Fruit fly (Drosophila melanogaster): Measurements from ENCODE around the gene Rsf1.
A peak's percentile ranks its signal among the peaks of the same experiment; 100 is the strongest.

Rsf1 gene

dm6 chr2L:10249655-10250202 lies 13.6 kb downstream of the Rsf1 start (continued):
- TF ChIP-seq MTF-1 (GFP tag; optimal IDR thresholded peaks at IDR 0.05; ENCODE audit: borderline replicate concordance) (no peak), grn (GFP tag; optimal IDR thresholded peaks at IDR 0.05) (peak; percentile 20), Awh (GFP tag; IDR thresholded peaks at IDR 0.05) (no peak; the same call in 1 of the 2 replicates), lola (GFP tag; optimal IDR thresholded peaks at IDR 0.05) (peak in 1 of 3 experiments; percentile 51), cato (GFP tag; optimal IDR thresholded peaks at IDR 0.05; ENCODE audit: borderline replicate concordance) (no peak), CG11695 (GFP tag; IDR thresholded peaks at IDR 0.05) (peak; percentile 55; the same call in 1 of the 3 replicates), CG3847 (GFP tag; IDR thresholded peaks at IDR 0.05) (no peak), CG12071 (GFP tag; optimal IDR thresholded peaks at IDR 0.05) (no peak), Stat92E (GFP tag; optimal IDR thresholded peaks at IDR 0.05) (no peak), CG31365 (tag; optimal IDR thresholded peaks at IDR 0.05) (no peak), hkb (optimal IDR thresholded peaks at IDR 0.05) (no peak), hkb (GFP tag; IDR thresholded peaks at IDR 0.05) (peak; percentile 42; the same call in 1 of the 2 replicates), abd-A (tag; optimal IDR thresholded peaks at IDR 0.05) (no peak), CG34224 (GFP tag; IDR thresholded peaks at IDR 0.05; ENCODE audit: partially characterized antibody) (no peak), CG4360 (GFP tag; IDR thresholded peaks at IDR 0.05) (no peak), CG17361 (GFP tag; IDR thresholded peaks at IDR 0.05) (no peak), CG11696 (GFP tag; IDR thresholded peaks at IDR 0.05) (no peak), Six4 (GFP tag; optimal IDR thresholded peaks at IDR 0.05) (no peak), corto (GFP tag; optimal IDR thresholded peaks at IDR 0.05) (peak; percentile 20), CG2199 (GFP tag; IDR thresholded peaks at IDR 0.05) (peak; percentile 51; the same call in 1 of the 3 replicates), gsb-n (tag; optimal IDR thresholded peaks at IDR 0.05) (no peak), CG7372 (GFP tag; IDR thresholded peaks at IDR 0.05) (no peak), Nf-YC (tag; optimal IDR thresholded peaks at IDR 0.05) (no peak), Ptx1 (GFP tag; IDR thresholded peaks at IDR 0.05) (no peak), CG13894 (tag; optimal IDR thresholded peaks at IDR 0.05) (no peak), CG2116 (GFP tag; optimal IDR thresholded peaks at IDR 0.05) (no peak), grau (tag; optimal IDR thresholded peaks at IDR 0.05) (no peak), ara (GFP tag; IDR thresholded peaks at IDR 0.05) (no peak), tgo (GFP tag; IDR thresholded peaks at IDR 0.05) (no peak), Taf1 (GFP tag; IDR thresholded peaks at IDR 0.05) (no peak), CG1647 (GFP tag; optimal IDR thresholded peaks at IDR 0.05) (no peak), CG1233 (GFP tag; optimal IDR thresholded peaks at IDR 0.05) (peak; percentile 78), CG12236 (GFP tag; optimal IDR thresholded peaks at IDR 0.05) (no peak), CG11398 (GFP tag; optimal IDR thresholded peaks at IDR 0.05) (no peak), Hr39 (optimal IDR thresholded peaks at IDR 0.05) (no peak), toy (GFP tag; IDR thresholded peaks at IDR 0.05) (no peak), sqz (GFP tag; optimal IDR thresholded peaks at IDR 0.05) (peak; percentile 64), pum (GFP tag; optimal IDR thresholded peaks at IDR 0.05) (no peak), Elba2 (GFP tag; optimal IDR thresholded peaks at IDR 0.05) (no peak), ATbp (GFP tag; optimal IDR thresholded peaks at IDR 0.05) (no peak), en (GFP tag; optimal IDR thresholded peaks at IDR 0.05) (no peak), Side (GFP tag; optimal IDR thresholded peaks at IDR 0.05) (peak; percentile 1), Sry-β (GFP tag; optimal IDR thresholded peaks at IDR 0.05) (no peak), sug (tag; optimal IDR thresholded peaks at IDR 0.05) (peak; percentile 16), CG3163 (GFP tag; optimal IDR thresholded peaks at IDR 0.05) (peak; percentile 11), CG2875 (GFP tag; optimal IDR thresholded peaks at IDR 0.05) (peak; percentile 27), Abd-B (GFP tag; optimal IDR thresholded peaks at IDR 0.05) (no peak), CG12744 (GFP tag; optimal IDR thresholded peaks at IDR 0.05) (no peak), CG2202 (tag; optimal IDR thresholded peaks at IDR 0.05) (peak; percentile 30), danr (GFP tag; IDR thresholded peaks at IDR 0.05) (no peak), gce (GFP tag; IDR thresholded peaks at IDR 0.05) (no peak), CG31388 (GFP tag; optimal IDR thresholded peaks at IDR 0.05) (no peak)

Data from whole organism, embryonic.